Fruit fly (Drosophila melanogaster) whole organism, pupa: ENCODE results near the gene nerfin-1.
"Not testable (repeated sequence)": the region's sequence is repeated elsewhere in the genome, so short reads cannot be mapped to it uniquely, and the experiment has no call there.

Source experiments
- CG10348 ChIP-seq: fragments of 200-800 bp; sonication (Bioruptor generic); IDR thresholded peaks from 2 replicates; pipeline ENCODE4 v1.3.6; 2022; ENCODE audit warnings: missing biosample characterization, missing genetic modification characterization
- CG12605 ChIP-seq: fragments of 200-800 bp; sonication (Bioruptor generic); IDR thresholded peaks from 2 replicates; pipeline ENCODE4 v1.3.6; 2022; ENCODE audit warnings: missing biosample characterization, missing genetic modification characterization
- CG13204 ChIP-seq: fragments of 200-800 bp; sonication (Bioruptor generic); optimal IDR thresholded peaks from 2 replicates; lab custom pipeline; 2018; ENCODE audit warnings: missing biosample characterization, mild to moderate bottlenecking, missing genetic modification characterization, moderate library complexity
- CG14655 ChIP-seq: fragments of 200-800 bp; sonication (Bioruptor generic); optimal IDR thresholded peaks from 3 replicates; lab custom pipeline; 2017; ENCODE audit warnings: mild to moderate bottlenecking, missing biosample characterization, missing genetic modification reagents, missing genetic modification characterization
- CG15710 ChIP-seq: fragments of 200-800 bp; sonication (Bioruptor generic); optimal IDR thresholded peaks from 2 replicates; lab custom pipeline; 2018; ENCODE audit warnings: missing biosample characterization, mild to moderate bottlenecking, missing genetic modification characterization, moderate library complexity
- CG17806 ChIP-seq: fragments of 200-800 bp; sonication (Bioruptor generic); optimal IDR thresholded peaks from 2 replicates; lab custom pipeline; 2018; ENCODE audit warnings: missing biosample characterization, mild to moderate bottlenecking, missing genetic modification characterization, moderate library complexity
- CG32121 ChIP-seq: fragments of 200-800 bp; sonication (Bioruptor generic); IDR thresholded peaks from 2 replicates; pipeline ENCODE4 v1.3.6; 2022; ENCODE audit warnings: missing biosample characterization, missing genetic modification characterization
- CG34367 ChIP-seq: fragments of 200-800 bp; sonication (Bioruptor generic); optimal IDR thresholded peaks from 2 replicates; lab custom pipeline; 2018; ENCODE audit warnings: missing biosample characterization, mild to moderate bottlenecking, missing genetic modification characterization
- CG4496 ChIP-seq: fragments of 200-800 bp; sonication (Bioruptor generic); IDR thresholded peaks from 3 replicates; pipeline ENCODE4 v1.3.6; 2022; ENCODE audit warnings: missing biosample characterization, missing genetic modification characterization
- CG8159 ChIP-seq: fragments of 200-800 bp; sonication (Bioruptor generic); optimal IDR thresholded peaks from 3 replicates; lab custom pipeline; 2018; ENCODE audit warnings: missing biosample characterization, mild to moderate bottlenecking, missing genetic modification characterization, moderate library complexity
- CG8301 ChIP-seq: fragments of 200-800 bp; sonication (Bioruptor generic); optimal IDR thresholded peaks from 2 replicates; lab custom pipeline; 2018; ENCODE audit warnings: missing biosample characterization, mild to moderate bottlenecking, missing genetic modification characterization
- CG9948 ChIP-seq: fragments of 200-800 bp; sonication (Bioruptor generic); optimal IDR thresholded peaks from 2 replicates; lab custom pipeline; 2018; ENCODE audit warnings: missing biosample characterization, mild to moderate bottlenecking, missing genetic modification characterization, moderate library complexity
- D1 ChIP-seq: fragments of 200-800 bp; sonication (Bioruptor generic); optimal IDR thresholded peaks from 2 replicates; lab custom pipeline; 2018; ENCODE audit warnings: missing biosample characterization, mild to moderate bottlenecking, missing genetic modification characterization, moderate library complexity
- EcR ChIP-seq: fragments of 200-800 bp; sonication (Bioruptor generic); optimal IDR thresholded peaks from 3 replicates; lab custom pipeline; 2019; ENCODE audit warnings: missing biosample characterization, missing genetic modification characterization, mild to moderate bottlenecking, moderate library complexity, missing genetic modification reagents
- Ets98B ChIP-seq: fragments of 200-800 bp; sonication (Bioruptor generic); IDR thresholded peaks from 2 replicates; pipeline ENCODE4 v1.3.6; 2022; ENCODE audit warnings: missing biosample characterization, missing genetic modification characterization
- Pif1A ChIP-seq: fragments of 200-800 bp; sonication (Bioruptor generic); optimal IDR thresholded peaks from 3 replicates; lab custom pipeline; 2016; ENCODE audit warnings: missing biosample characterization, missing genetic modification characterization
- Pif1B ChIP-seq: fragments of 200-800 bp; sonication (Bioruptor generic); optimal IDR thresholded peaks from 3 replicates; lab custom pipeline; 2016; ENCODE audit warnings: missing biosample characterization, missing genetic modification characterization
- Snoo ChIP-seq: fragments of 200-800 bp; sonication (Bioruptor generic); optimal IDR thresholded peaks from 3 replicates; lab custom pipeline; 2017; ENCODE audit warnings: missing biosample characterization, mild to moderate bottlenecking, missing genetic modification characterization, inconsistent platforms
- fd96Ca ChIP-seq: fragments of 200-800 bp; sonication (Bioruptor generic); IDR thresholded peaks from 3 replicates; pipeline ENCODE4 v1.3.6; 2022; ENCODE audit warnings: missing biosample characterization, missing genetic modification characterization
- gl ChIP-seq: fragments of 200-800 bp; sonication (Bioruptor generic); optimal IDR thresholded peaks from 2 replicates; lab custom pipeline; 2018; ENCODE audit warnings: missing biosample characterization, mild to moderate bottlenecking, missing genetic modification characterization
- rn ChIP-seq: fragments of 200-800 bp; sonication (Bioruptor generic); IDR thresholded peaks from 2 replicates; pipeline ENCODE4 v1.3.6; 2022; ENCODE audit warnings: missing biosample characterization, missing genetic modification characterization

nerfin-1 gene

dm6 chr3L:908508-909162 lies at the start of gene nerfin-1:
TSS of gene nerfin-1 (plus strand) at chr3L:909112.
- TF ChIP-seq EcR (GFP tag; lab: Kevin White, UChicago) = peak; percentile 21
- TF ChIP-seq CG8159 = peak; percentile 41
- TF ChIP-seq CG8301 (tag; lab: Kevin White, UChicago) = no peak
- TF ChIP-seq Pif1A (GFP tag; lab: Kevin White, UChicago) = no peak
- TF ChIP-seq CG17806 (tag; lab: Kevin White, UChicago) = no peak
- TF ChIP-seq D1 (tag; lab: Kevin White, UChicago) = no peak
- no peak for TF ChIP-seq CG13204
- no peak for TF ChIP-seq gl (tag; lab: Kevin White, UChicago)
- no peak for TF ChIP-seq CG9948 (tag; lab: Kevin White, UChicago)
- TF ChIP-seq CG34367 = no peak
- TF ChIP-seq CG4496 (GFP tag; lab: Robert Waterston, UW) = no peak

dm6 chr3L:865096-865495 lies 43.8 kb upstream of the nerfin-1 start, which contains the start of gene CG12502:
TSS of gene CG12502 (plus strand) at chr3L:865396.
- not testable (repeated sequence) for TF ChIP-seq Snoo (tag; lab: Kevin White, UChicago); CG34367; CG13204

dm6 chr3L:868800-869199 lies 40.1 kb upstream of the nerfin-1 start:
- TF ChIP-seq CG10348 (GFP tag; lab: Robert Waterston, UW) (no peak), D1 (tag; lab: Kevin White, UChicago) (no peak), CG13204 (no peak), EcR (GFP tag; lab: Kevin White, UChicago) (no peak)

- TF ChIP-seq CG8159 (no peak), CG9948 (tag; lab: Kevin White, UChicago) (no peak), Snoo (tag; lab: Kevin White, UChicago) (no peak), EcR (GFP tag; lab: Kevin White, UChicago) (peak; percentile 6), rn (no peak)
These were observed 37.2 kb upstream of the nerfin-1 start, which contains the start of gene Usp10 for dm6 chr3L:871713-872112. TSS of gene Usp10 (plus strand) at chr3L:871899.

dm6 chr3L:872389-872972 lies 36.4 kb upstream of the nerfin-1 start:
- TF ChIP-seq EcR (GFP tag; lab: Kevin White, UChicago) (no peak), gl (tag; lab: Kevin White, UChicago) (no peak), D1 (tag; lab: Kevin White, UChicago) (no peak), Pif1B (no peak), CG15710 (tag; lab: Kevin White, UChicago) (peak; percentile 44), Pif1A (GFP tag; lab: Kevin White, UChicago) (peak; percentile 34), fd96Ca (GFP tag; lab: Robert Waterston, UW) (peak; percentile 65; the same call in 1 of the 3 replicates), rn (0 out of 2 replicates have a peak, but pooled peaks have one; percentile 41), CG34367 (peak; percentile 39), CG12605 (GFP tag; lab: Robert Waterston, UW) (no peak), CG13204 (no peak), CG8301 (tag; lab: Kevin White, UChicago) (peak; percentile 9), CG9948 (tag; lab: Kevin White, UChicago) (peak; percentile 29), Snoo (tag; lab: Kevin White, UChicago) (peak; percentile 22), CG10348 (GFP tag; lab: Robert Waterston, UW) (no peak), CG8159 (peak; percentile 36), CG32121 (GFP tag; lab: Robert Waterston, UW) (peak; percentile 19; the same call in 1 of the 2 replicates), CG17806 (tag; lab: Kevin White, UChicago) (peak; percentile 17), CG4496 (GFP tag; lab: Robert Waterston, UW) (peak; percentile 53; the same call in 2 of the 3 replicates), CG14655 (peak; percentile 39), Ets98B (0 out of 2 replicates have a peak, but pooled peaks have one; percentile 8)
- TF ChIP-seq, all 21 proteins: peak for 14

- TF ChIP-seq EcR (GFP tag; lab: Kevin White, UChicago) (peak; percentile 14), gl (tag; lab: Kevin White, UChicago) (no peak), CG17806 (tag; lab: Kevin White, UChicago) (no peak), CG4496 (GFP tag; lab: Robert Waterston, UW) (0 out of 3 replicates have a peak, but pooled peaks have one; percentile 34), Ets98B (peak; percentile 21; the same call in 1 of the 2 replicates), CG9948 (tag; lab: Kevin White, UChicago) (no peak), CG32121 (GFP tag; lab: Robert Waterston, UW) (no peak; the same call in 1 of the 2 replicates), CG10348 (GFP tag; lab: Robert Waterston, UW) (no peak), CG12605 (GFP tag; lab: Robert Waterston, UW) (no peak), D1 (tag; lab: Kevin White, UChicago) (no peak), Snoo (tag; lab: Kevin White, UChicago) (no peak), CG8301 (tag; lab: Kevin White, UChicago) (peak; percentile 53), CG13204 (no peak), fd96Ca (GFP tag; lab: Robert Waterston, UW) (peak; percentile 47; the same call in 1 of the 3 replicates), Pif1A (GFP tag; lab: Kevin White, UChicago) (no peak), CG15710 (tag; lab: Kevin White, UChicago) (no peak), rn (no peak), CG14655 (peak; percentile 52), CG34367 (no peak), CG8159 (no peak), Pif1B (no peak)
These were observed 33.4 kb upstream of the nerfin-1 start for dm6 chr3L:875416-876011.
